Worm (Caenorhabditis elegans): ENCODE data around the gene D2096.5.

DNA sequence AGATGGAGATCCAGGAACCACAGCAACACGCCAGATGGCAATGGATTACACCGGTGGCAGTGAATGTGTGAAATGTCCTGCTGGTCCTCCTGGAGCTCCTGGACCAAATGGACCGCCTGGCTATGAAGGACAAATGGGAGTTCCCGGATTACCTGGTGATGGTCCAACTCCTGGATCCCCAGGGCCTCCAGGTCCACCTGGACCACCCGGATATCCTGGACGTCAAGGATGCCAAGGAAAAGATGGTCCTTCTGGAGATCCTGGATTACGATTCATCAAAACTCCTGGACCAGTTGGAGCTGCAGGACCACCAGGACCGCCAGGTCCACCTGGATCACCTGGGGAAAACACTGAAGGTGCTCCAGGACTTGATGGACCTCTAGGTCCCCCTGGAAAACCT lies 2.3 kb downstream of the D2096.5 start:
- TF ChIP-seq nhr-77 (tag; optimal IDR thresholded peaks at IDR 0.05), result no peak
- TF ChIP-seq D1046.2 (GFP tag; IDR thresholded peaks at IDR 0.05), result no peak
- TF ChIP-seq attf-4 (tag; optimal IDR thresholded peaks at IDR 0.05), result no peak
- TF ChIP-seq rbr-2 (tag; optimal IDR thresholded peaks at IDR 0.05), result no peak
- no peak for TF ChIP-seq pha-4 (GFP tag; IDR thresholded peaks at IDR 0.05)
- no peak for TF ChIP-seq pha-4 (tag; optimal IDR thresholded peaks at IDR 0.05)
- TF ChIP-seq aha-1 (tag), result no peak
